Worm (Caenorhabditis elegans) whole organism, midembryonic: ENCODE results near the gene B0454.5.
A peak's percentile ranks its signal among the peaks of the same experiment; 100 is the strongest.

Experiments
- T22C8.4 ChIP-seq: fragments of 200-800 bp; sonication (Bioruptor generic); IDR thresholded peaks from 2 replicates; pipeline ENCODE4 v1.3.6; 2022; ENCODE audit warnings: missing genetic modification characterization, missing compliant biosample characterization
- cog-1 ChIP-seq: sonication (generic microtip); optimal IDR thresholded peaks from 2 replicates; lab custom pipeline; 2016; ENCODE audit warnings: missing genetic modification characterization, missing compliant biosample characterization
- flt-1 ChIP-seq: fragments of 200-800 bp; sonication (Bioruptor generic); IDR thresholded peaks from 2 replicates; pipeline ENCODE4 v1.3.6; 2022; ENCODE audit warnings: missing genetic modification characterization, missing compliant biosample characterization
- klf-2 ChIP-seq: fragments of 200-800 bp; sonication (Bioruptor generic); conservative IDR thresholded peaks from 2 replicates; pipeline ENCODE4 v1.3.6; 2022; ENCODE audit warnings: missing genetic modification reagents, missing genetic modification characterization, missing compliant biosample characterization
- med-1 ChIP-seq: sonication (generic microtip); optimal IDR thresholded peaks from 2 replicates; lab custom pipeline; 2017; ENCODE audit warnings: missing genetic modification characterization, mild to moderate bottlenecking, missing compliant biosample characterization, antibody characterized with exemption, missing genetic modification reagents; ENCODE audit not compliant: insufficient read depth
- ref-1 ChIP-seq: fragments of 200-800 bp; sonication (Bioruptor generic); conservative IDR thresholded peaks from 2 replicates; pipeline ENCODE4 v1.3.6; 2022; ENCODE audit warnings: missing genetic modification reagents, missing genetic modification characterization, missing compliant biosample characterization
- tab-1 ChIP-seq: fragments of 200-800 bp; sonication (Bioruptor generic); IDR thresholded peaks from 2 replicates; pipeline ENCODE4 v1.3.6; 2022; ENCODE audit warnings: missing genetic modification characterization, missing compliant biosample characterization
- ztf-23 ChIP-seq: fragments of 200-800 bp; sonication (Bioruptor generic); IDR thresholded peaks from 2 replicates; pipeline ENCODE4 v1.3.6; 2022; ENCODE audit warnings: missing genetic modification reagents, missing genetic modification characterization, missing compliant biosample characterization
- ztf-29 ChIP-seq: fragments of 200-800 bp; sonication (Bioruptor generic); IDR thresholded peaks from 2 replicates; pipeline ENCODE4 v1.3.6; 2022; ENCODE audit warnings: missing genetic modification reagents, missing genetic modification characterization, missing compliant biosample characterization

B0454.5 gene

DNA sequence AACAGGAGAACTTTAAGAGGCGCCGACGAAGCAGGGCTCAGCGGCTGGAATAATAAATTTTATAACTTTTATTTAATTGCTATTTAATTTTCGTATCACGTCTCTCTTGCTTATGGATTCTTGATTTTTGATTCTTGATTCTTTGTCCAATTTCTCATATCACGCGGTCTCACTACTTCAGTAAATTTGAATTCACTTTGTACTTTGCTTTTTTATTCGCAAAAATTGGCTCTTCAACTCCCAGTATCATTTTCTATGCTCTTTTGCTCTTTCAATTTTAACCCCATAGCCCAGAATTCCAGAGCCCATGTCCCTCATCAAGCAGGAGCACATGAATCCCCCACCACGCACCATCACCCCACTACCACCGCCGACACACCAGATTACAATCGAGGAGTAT is 36.4 kb upstream of the B0454.5 start, which contains the start of gene lido-10:
Gene lido-10, plus strand, starts transcription at position 301 of the 400 bp plus-strand sequence.
- TF ChIP-seq cog-1 (no peak), tab-1 (GFP tag; lab: Robert Waterston, UW) (no peak)

DNA sequence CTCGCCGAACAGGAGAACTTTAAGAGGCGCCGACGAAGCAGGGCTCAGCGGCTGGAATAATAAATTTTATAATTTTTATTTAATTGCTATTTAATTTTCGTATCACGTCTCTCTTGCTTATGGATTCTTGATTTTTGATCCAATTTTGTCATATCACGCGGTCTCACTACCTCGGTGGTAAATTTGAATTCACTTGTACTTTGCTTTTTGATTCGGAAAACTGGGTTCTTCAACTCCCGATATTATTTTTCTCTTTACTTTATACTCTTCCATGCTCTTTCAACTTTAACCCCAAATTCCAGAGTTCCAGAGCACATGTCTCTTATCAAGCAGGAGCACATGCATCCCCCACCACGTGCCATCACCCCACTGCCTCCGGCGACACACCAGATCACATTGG is 35.0 kb upstream of the B0454.5 start, which contains the start of gene lido-11:
Gene lido-11, plus strand, starts transcription at position 301 of the 400 bp plus-strand sequence.
- TF ChIP-seq ztf-29, result no peak

DNA sequence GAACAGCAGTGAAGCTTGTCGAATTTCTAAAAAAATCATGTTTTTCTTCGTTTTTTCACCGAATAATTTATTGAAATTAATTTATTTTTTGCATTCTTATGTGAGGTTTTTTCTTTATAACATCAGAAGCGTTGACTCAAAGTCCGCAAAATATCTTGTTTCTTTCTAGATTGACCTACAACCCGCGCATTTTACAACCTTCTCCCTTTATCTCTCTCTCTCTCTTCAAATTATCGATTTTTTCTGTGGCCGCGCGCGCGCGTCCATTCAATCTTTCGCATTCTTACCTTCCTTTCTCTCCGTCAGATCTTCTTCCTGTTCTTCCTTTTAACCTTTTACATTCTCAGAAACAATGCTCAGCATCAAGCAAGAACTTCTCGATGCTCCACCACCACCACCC is 33.2 kb upstream of the B0454.5 start, which contains the start of gene lido-12:
Gene lido-12, plus strand, starts transcription at position 301 of the 400 bp plus-strand sequence.
- TF ChIP-seq T22C8.4 (GFP tag; lab: Robert Waterston, UW), result peak; percentile 57; the same call in 1 of the 2 replicates
- no peak for TF ChIP-seq tab-1 (GFP tag; lab: Robert Waterston, UW)
- TF ChIP-seq ztf-23, result no peak

DNA sequence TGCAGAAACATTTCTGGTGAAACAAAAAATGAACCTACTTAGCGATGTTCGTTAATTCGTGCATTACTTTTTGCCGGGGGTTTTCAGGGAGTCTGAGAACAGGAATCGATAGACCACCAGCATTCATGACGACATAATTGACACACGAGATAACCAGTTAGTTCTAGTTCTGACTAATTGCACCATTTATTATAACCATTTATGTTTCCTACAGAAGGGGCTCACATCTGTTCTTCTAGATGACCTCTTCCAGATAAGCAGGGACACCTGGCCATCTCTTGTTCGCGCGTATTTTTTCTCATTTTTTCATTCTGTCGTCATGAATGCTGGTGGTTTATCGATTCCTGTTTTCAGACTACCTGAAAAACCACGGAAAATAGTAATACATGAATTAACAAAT is 30.3 kb upstream of the B0454.5 start, which contains the start of gene sdz-5:
Gene sdz-5, plus strand, starts transcription at position 301 of the 400 bp plus-strand sequence.
- TF ChIP-seq tab-1 (GFP tag; lab: Robert Waterston, UW), result no peak
- no peak for TF ChIP-seq med-1
- TF ChIP-seq ztf-29, result no peak
- TF ChIP-seq cog-1, result no peak
- no peak for TF ChIP-seq flt-1
- no peak for TF ChIP-seq T22C8.4 (GFP tag; lab: Robert Waterston, UW)
- TF ChIP-seq ztf-23, result no peak
- no peak for TF ChIP-seq ref-1 (GFP tag; lab: Robert Waterston, UW)
- no peak for TF ChIP-seq klf-2 (GFP tag; lab: Robert Waterston, UW)

DNA sequence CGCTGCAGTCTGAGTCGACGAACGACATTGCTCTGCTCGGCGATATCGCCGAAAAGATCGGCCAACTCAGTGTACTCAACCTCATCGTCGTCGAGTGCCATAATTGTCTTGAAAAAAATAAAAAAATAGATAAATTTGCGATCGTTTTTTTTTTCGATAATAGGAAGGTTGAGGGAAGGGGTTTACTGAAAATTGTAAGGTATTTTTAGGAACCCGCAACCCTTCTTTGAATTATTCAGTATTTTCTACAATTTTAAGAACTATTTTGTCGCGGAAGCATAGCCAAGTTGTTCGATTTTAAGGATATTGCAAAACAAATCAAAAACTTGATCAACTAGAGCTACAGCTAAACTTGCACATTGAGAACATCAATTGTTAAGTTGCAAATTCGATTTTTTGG is 26.5 kb upstream of the B0454.5 start, which contains the start of gene C41H7.9:
Gene C41H7.9, minus strand, starts transcription at position 101 of the 400 bp plus-strand sequence.
- TF ChIP-seq T22C8.4 (GFP tag; lab: Robert Waterston, UW) (no peak), flt-1 (no peak)

DNA sequence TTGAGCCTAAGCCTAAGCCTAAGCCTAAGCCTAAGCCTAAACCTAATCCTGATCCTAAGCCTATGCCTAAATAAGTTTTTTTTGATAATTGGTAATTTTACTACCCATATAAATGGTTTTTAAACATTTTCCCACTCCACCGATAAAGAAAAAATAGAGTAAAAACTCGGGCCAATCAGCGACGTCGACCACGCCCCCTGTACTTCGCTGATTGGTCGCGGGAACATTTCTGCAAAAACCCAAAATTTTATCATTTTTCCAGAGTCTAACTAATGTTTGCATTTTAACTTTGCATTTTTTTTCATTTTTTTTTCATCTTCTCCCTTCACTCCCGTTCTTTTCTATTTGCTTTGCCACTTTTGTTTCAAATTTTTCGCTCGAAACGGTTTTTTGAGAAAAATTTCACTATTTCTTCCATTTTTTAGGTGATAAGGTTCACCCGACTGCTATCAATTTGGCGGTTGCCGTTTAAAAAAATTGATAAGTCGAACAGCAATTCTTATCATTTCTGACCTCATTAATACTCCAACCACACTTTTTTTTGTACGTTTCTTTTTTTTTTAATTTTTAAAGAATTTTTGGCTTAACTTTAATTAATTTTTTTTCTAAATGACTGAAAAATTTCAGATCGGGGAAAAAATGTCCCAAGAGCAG is 24.3 kb upstream of the B0454.5 start, which contains the start of gene C41H7.2:
Gene C41H7.2, plus strand, starts transcription at position 622 of the 654 bp plus-strand sequence.
- TF ChIP-seq flt-1, result 0 out of 2 replicates have a peak, but pooled peaks have one; percentile 2
- TF ChIP-seq med-1, result no peak
- TF ChIP-seq ztf-23, result no peak
- no peak for TF ChIP-seq tab-1 (GFP tag; lab: Robert Waterston, UW)
- TF ChIP-seq ztf-29, result no peak
- no peak for TF ChIP-seq ref-1 (GFP tag; lab: Robert Waterston, UW)
- TF ChIP-seq klf-2 (GFP tag; lab: Robert Waterston, UW), result no peak
- no peak for TF ChIP-seq T22C8.4 (GFP tag; lab: Robert Waterston, UW)

DNA sequence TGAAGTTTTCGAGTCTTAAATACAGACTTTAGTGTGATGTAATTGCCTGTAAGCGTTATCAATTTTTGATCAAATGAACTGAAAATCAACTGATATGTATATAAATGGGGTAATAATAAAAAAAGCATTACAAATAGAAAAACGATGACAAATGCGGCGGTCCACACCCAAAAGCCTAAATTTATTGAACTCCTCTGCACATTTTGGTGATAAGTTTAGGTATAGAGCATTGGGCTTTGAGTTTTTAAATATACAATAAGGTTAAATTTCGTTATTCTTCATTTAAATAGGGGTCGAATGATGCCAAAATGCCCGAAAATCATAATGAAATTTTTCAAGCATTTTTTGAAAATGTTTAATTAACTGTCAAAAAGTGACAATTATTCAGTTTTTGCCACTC is 18.9 kb upstream of the B0454.5 start, which contains the start of gene clec-3:
Gene clec-3, minus strand, starts transcription at position 101 of the 400 bp plus-strand sequence.
- TF ChIP-seq flt-1 (no peak), klf-2 (GFP tag; lab: Robert Waterston, UW) (no peak), ztf-23 (no peak), tab-1 (GFP tag; lab: Robert Waterston, UW) (no peak)

DNA sequence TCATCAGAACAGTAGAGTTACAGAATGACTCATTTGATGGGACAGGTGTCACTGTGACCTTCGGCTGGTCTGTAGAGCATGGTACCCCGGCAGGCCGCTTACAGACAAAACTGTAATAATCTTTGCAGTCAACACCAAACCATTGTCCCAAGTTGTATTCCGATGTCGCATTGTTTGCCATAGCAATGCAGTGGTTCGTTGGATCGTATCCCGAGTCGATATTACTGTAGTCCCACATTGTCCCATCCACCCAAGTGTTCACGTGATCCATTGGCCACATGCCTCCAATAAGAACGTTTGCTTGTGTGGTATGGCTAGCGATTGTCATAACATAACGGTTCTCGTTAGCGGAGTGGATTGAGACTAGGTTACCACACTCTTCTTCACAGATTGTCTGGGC is 17.8 kb upstream of the B0454.5 start:
- TF ChIP-seq cog-1, result no peak
- no peak for TF ChIP-seq flt-1
- no peak for TF ChIP-seq ztf-23
- TF ChIP-seq klf-2 (GFP tag; lab: Robert Waterston, UW), result no peak
- TF ChIP-seq T22C8.4 (GFP tag; lab: Robert Waterston, UW), result no peak
- no peak for TF ChIP-seq tab-1 (GFP tag; lab: Robert Waterston, UW)
- TF ChIP-seq med-1, result no peak
- TF ChIP-seq ref-1 (GFP tag; lab: Robert Waterston, UW), result no peak
- TF ChIP-seq ztf-29, result no peak

DNA sequence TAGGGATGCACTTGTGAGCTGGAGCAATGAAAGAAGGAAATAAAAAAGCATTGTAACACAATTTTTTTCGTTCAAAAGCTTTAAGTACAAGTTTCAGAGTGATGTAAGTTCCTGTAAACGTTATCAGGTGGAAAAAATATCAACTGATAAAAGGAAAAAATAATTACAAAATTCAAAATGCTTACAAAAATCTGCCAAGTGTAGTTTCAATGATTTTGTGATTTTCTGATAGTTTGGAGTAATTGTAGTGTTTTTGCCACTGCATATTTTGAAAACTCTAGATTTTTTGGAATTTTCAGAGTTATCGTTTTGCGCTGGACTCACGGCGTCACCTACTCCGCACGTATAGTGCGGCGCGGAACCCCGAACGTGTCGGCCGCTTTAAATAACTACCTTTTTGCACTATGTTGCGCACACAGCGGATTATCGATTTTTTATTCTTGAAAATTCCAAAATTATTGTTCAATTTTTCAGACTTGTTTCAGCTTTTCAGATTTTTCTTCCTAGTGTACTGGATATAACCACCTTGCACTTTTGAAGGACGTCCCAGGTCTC is 15.2 kb upstream of the B0454.5 start, which contains the start of gene clec-2:
Gene clec-2, minus strand, starts transcription at position 51 of the 555 bp plus-strand sequence.
- TF ChIP-seq tab-1 (GFP tag; lab: Robert Waterston, UW), result no peak
- TF ChIP-seq cog-1, result no peak
- no peak for TF ChIP-seq ztf-23
- no peak for TF ChIP-seq flt-1
- TF ChIP-seq T22C8.4 (GFP tag; lab: Robert Waterston, UW), result no peak
- no peak for TF ChIP-seq med-1
- no peak for TF ChIP-seq klf-2 (GFP tag; lab: Robert Waterston, UW)
- TF ChIP-seq ztf-29, result no peak
- TF ChIP-seq ref-1 (GFP tag; lab: Robert Waterston, UW), result no peak

DNA sequence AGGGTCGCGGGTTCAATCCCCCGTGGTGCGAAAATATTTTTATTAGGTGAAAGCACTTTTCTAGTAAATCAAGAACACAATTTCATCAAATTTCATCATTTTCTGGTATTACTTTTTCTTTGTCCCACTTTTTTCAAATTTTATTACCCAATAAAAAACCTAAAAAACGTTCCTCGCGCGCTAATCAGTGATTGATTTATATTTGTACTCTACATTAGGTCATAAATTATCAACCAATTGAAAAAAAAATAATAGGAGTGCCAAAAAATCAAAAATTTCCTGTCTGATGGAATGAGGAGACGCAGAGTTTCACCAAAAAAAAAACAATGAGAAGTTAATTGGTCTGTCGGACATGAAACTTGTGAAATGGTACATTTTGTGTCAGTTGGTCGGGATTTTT is 14.0 kb upstream of the B0454.5 start:
- TF ChIP-seq ztf-29 (no peak), flt-1 (no peak), ref-1 (GFP tag; lab: Robert Waterston, UW) (no peak), klf-2 (GFP tag; lab: Robert Waterston, UW) (no peak), med-1 (no peak), tab-1 (GFP tag; lab: Robert Waterston, UW) (no peak), cog-1 (no peak), ztf-23 (no peak), T22C8.4 (GFP tag; lab: Robert Waterston, UW) (no peak)

DNA sequence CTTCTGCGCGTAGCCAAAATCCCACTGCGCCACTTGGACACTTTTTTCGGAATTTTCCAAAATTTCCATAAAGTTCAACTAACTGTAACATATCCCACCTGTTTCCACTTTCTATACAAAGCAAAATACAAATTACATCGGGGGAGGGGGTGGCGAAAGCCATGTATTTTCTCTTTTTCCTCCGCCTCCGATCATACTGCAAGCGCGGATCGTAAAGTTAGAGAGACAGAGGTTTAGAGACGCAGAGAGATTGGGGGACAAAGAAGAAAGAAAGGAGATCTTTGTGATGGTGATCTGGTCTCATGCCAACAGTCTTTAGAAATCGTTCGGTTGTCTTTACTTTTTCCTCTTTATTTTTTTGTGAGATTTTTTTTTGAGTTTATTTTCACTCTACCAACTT is 10.4 kb upstream of the B0454.5 start:
- TF ChIP-seq ref-1 (GFP tag; lab: Robert Waterston, UW) (no peak), ztf-23 (no peak), ztf-29 (no peak), tab-1 (GFP tag; lab: Robert Waterston, UW) (no peak), cog-1 (no peak), T22C8.4 (GFP tag; lab: Robert Waterston, UW) (no peak), klf-2 (GFP tag; lab: Robert Waterston, UW) (no peak), flt-1 (no peak), med-1 (no peak)
